Worm (Caenorhabditis elegans) whole organism, late embryonic: ENCODE measurements around the gene ippk-1.

Source experiments
- C08G9.2 ChIP-seq: sonication (generic microtip); optimal IDR thresholded peaks from 2 replicates; lab custom pipeline; 2016; ENCODE audit warnings: mild to moderate bottlenecking, missing genetic modification characterization, moderate library complexity, missing compliant biosample characterization
- C38D4.7 ChIP-seq: fragments of 200-800 bp; sonication (Bioruptor generic); optimal IDR thresholded peaks from 2 replicates; lab custom pipeline; 2018; ENCODE audit warnings: mild to moderate bottlenecking, missing genetic modification characterization, moderate library complexity, missing compliant biosample characterization
- F13H6.1 ChIP-seq: sonication (generic microtip); optimal IDR thresholded peaks from 2 replicates; lab custom pipeline; 2016; ENCODE audit warnings: missing genetic modification characterization, missing compliant biosample characterization
- K02D7.2 ChIP-seq: sonication (generic microtip); optimal IDR thresholded peaks from 2 replicates; lab custom pipeline; 2017; ENCODE audit warnings: mild to moderate bottlenecking, missing genetic modification characterization, missing compliant biosample characterization
- Y22D7AL.16 ChIP-seq: sonication (generic microtip); optimal IDR thresholded peaks from 2 replicates; lab custom pipeline; 2016; ENCODE audit warnings: missing genetic modification characterization, missing compliant biosample characterization
- ahr-1 ChIP-seq: sonication (generic microtip); optimal IDR thresholded peaks from 2 replicates; lab custom pipeline; 2016; ENCODE audit warnings: missing genetic modification characterization, missing compliant biosample characterization
- ceh-45 ChIP-seq: fragments of 200-800 bp; sonication (Bioruptor generic); IDR thresholded peaks from 2 replicates; pipeline ENCODE4 v1.3.6; 2022; ENCODE audit warnings: missing genetic modification reagents, missing genetic modification characterization, missing compliant biosample characterization
- ceh-9 ChIP-seq: sonication (generic microtip); optimal IDR thresholded peaks from 2 replicates; lab custom pipeline; 2016; ENCODE audit warnings: mild to moderate bottlenecking, missing genetic modification characterization, inconsistent platforms, missing compliant biosample characterization
- che-1 ChIP-seq: sonication (generic microtip); optimal IDR thresholded peaks from 2 replicates; lab custom pipeline; 2016; ENCODE audit warnings: mild to moderate bottlenecking, missing genetic modification characterization, missing compliant biosample characterization
- elt-2 ChIP-seq: sonication (generic microtip); optimal IDR thresholded peaks from 2 replicates; lab custom pipeline; 2016; ENCODE audit warnings: missing genetic modification reagents, missing genetic modification characterization, missing compliant biosample characterization
- elt-4 ChIP-seq: sonication (generic microtip); optimal IDR thresholded peaks from 2 replicates; lab custom pipeline; 2016; ENCODE audit warnings: missing genetic modification characterization, missing compliant biosample characterization
- eyg-1 ChIP-seq: sonication (generic microtip); optimal IDR thresholded peaks from 2 replicates; lab custom pipeline; 2016; ENCODE audit warnings: missing genotype, missing genetic modification characterization, missing compliant biosample characterization
- fax-1 ChIP-seq: sonication (generic microtip); optimal IDR thresholded peaks from 2 replicates; lab custom pipeline; 2016; ENCODE audit warnings: missing genotype, missing genetic modification characterization, missing compliant biosample characterization
- hlh-30 ChIP-seq: sonication (generic microtip); optimal IDR thresholded peaks from 2 replicates; lab custom pipeline; 2017; ENCODE audit warnings: antibody characterized with exemption, missing genetic modification characterization, missing compliant biosample characterization; ENCODE audit not compliant: insufficient read depth
- hlh-6 ChIP-seq: sonication (generic microtip); optimal IDR thresholded peaks from 2 replicates; lab custom pipeline; 2016; ENCODE audit warnings: missing genotype, missing genetic modification characterization, missing compliant biosample characterization
- hlh-8 ChIP-seq: sonication (generic microtip); optimal IDR thresholded peaks from 2 replicates; lab custom pipeline; 2016; ENCODE audit warnings: missing genotype, missing genetic modification characterization, missing compliant biosample characterization
- lim-6 ChIP-seq: sonication (generic microtip); optimal IDR thresholded peaks from 2 replicates; lab custom pipeline; 2016; ENCODE audit warnings: missing genetic modification characterization, missing compliant biosample characterization
- madf-2 ChIP-seq: sonication (generic microtip); optimal IDR thresholded peaks from 2 replicates; lab custom pipeline; 2017; ENCODE audit warnings: missing genetic modification characterization, missing compliant biosample characterization
- mec-3 ChIP-seq: sonication (generic microtip); optimal IDR thresholded peaks from 2 replicates; lab custom pipeline; 2016; ENCODE audit warnings: borderline replicate concordance, missing genetic modification characterization, missing compliant biosample characterization
- nfya-1 ChIP-seq: sonication (generic microtip); optimal IDR thresholded peaks from 2 replicates; lab custom pipeline; 2017; ENCODE audit warnings: missing genetic modification characterization, mild to moderate bottlenecking, missing compliant biosample characterization, antibody characterized with exemption, moderate library complexity
- nhr-11 ChIP-seq: fragments of 150-350 bp; optimal IDR thresholded peaks from 2 replicates; lab custom pipeline; 2014; ENCODE audit warnings: missing biosample characterization, missing genetic modification characterization
- nhr-232 ChIP-seq: sonication (generic microtip); optimal IDR thresholded peaks from 2 replicates; lab custom pipeline; 2016; ENCODE audit warnings: missing genetic modification characterization, missing compliant biosample characterization
- odd-2 ChIP-seq: sonication (generic microtip); optimal IDR thresholded peaks from 2 replicates; lab custom pipeline; 2017; ENCODE audit warnings: antibody characterized with exemption, mild to moderate bottlenecking, missing genetic modification characterization, missing compliant biosample characterization
- pat-9 ChIP-seq: fragments of 200-800 bp; sonication (Bioruptor generic); optimal IDR thresholded peaks from 2 replicates; lab custom pipeline; 2018; ENCODE audit warnings: mild to moderate bottlenecking, missing genetic modification characterization, moderate library complexity, missing compliant biosample characterization
- pha-2 ChIP-seq: sonication (generic microtip); optimal IDR thresholded peaks from 2 replicates; lab custom pipeline; 2017; ENCODE audit warnings: mild to moderate bottlenecking, missing genetic modification characterization, missing compliant biosample characterization
- pros-1 ChIP-seq: fragments of 150-350 bp; optimal IDR thresholded peaks from 2 replicates; lab custom pipeline; 2014; ENCODE audit warnings: missing biosample characterization, missing genetic modification reagents, missing genetic modification characterization
- ref-2 ChIP-seq: sonication (generic microtip); optimal IDR thresholded peaks from 2 replicates; lab custom pipeline; 2016; ENCODE audit warnings: missing genetic modification characterization, missing compliant biosample characterization
- sox-4 ChIP-seq: sonication (generic microtip); optimal IDR thresholded peaks from 2 replicates; lab custom pipeline; 2017; ENCODE audit warnings: mild to moderate bottlenecking, missing genetic modification characterization, inconsistent platforms, missing compliant biosample characterization
- syd-9 ChIP-seq: sonication (generic microtip); optimal IDR thresholded peaks from 2 replicates; lab custom pipeline; 2016; ENCODE audit warnings: mild to moderate bottlenecking, missing genetic modification characterization, moderate library complexity, missing compliant biosample characterization
- tbx-2 ChIP-seq: sonication (generic microtip); optimal IDR thresholded peaks from 2 replicates; lab custom pipeline; 2016; ENCODE audit warnings: missing genetic modification characterization, missing compliant biosample characterization
- ttx-3 ChIP-seq: sonication (generic microtip); optimal IDR thresholded peaks from 2 replicates; lab custom pipeline; 2016; ENCODE audit warnings: missing genetic modification reagents, missing genetic modification characterization, missing compliant biosample characterization
- unc-3 ChIP-seq, 2 experiments: fragments of 200-800 bp in 1 of 2; sonication (Bioruptor generic) in 1 of 2; sonication (generic microtip) in 1 of 2; conservative IDR thresholded peaks in 1 of 2; optimal IDR thresholded peaks in 1 of 2; 2 replicates each; pipeline versions ENCODE4 v1.3.6 to Lab custom; 2016 to 2022; ENCODE audit warnings: missing compliant biosample characterization in 2 of 2, missing genetic modification characterization in 2 of 2, missing genetic modification reagents in 1 of 2
- unc-42 ChIP-seq: sonication (generic microtip); optimal IDR thresholded peaks from 2 replicates; lab custom pipeline; 2016; ENCODE audit warnings: missing genotype, missing genetic modification characterization, missing compliant biosample characterization
- unc-55 ChIP-seq: sonication (generic microtip); optimal IDR thresholded peaks from 2 replicates; lab custom pipeline; 2017; ENCODE audit warnings: missing biosample characterization, missing genetic modification reagents, missing genetic modification characterization
- ztf-16 ChIP-seq: sonication (generic microtip); optimal IDR thresholded peaks from 2 replicates; lab custom pipeline; 2017; ENCODE audit warnings: missing genetic modification characterization, missing compliant biosample characterization

ippk-1 gene

ce11 chrII:12005981-12006380 lies 36.7 kb upstream of the ippk-1 start:
- no peak for TF ChIP-seq hlh-8 (tag; lab: Kevin White, UChicago)
- TF ChIP-seq tbx-2 (tag; lab: Kevin White, UChicago) = no peak
- no peak for TF ChIP-seq unc-42 (tag; lab: Kevin White, UChicago)
- no peak for TF ChIP-seq hlh-6 (tag; lab: Kevin White, UChicago)
- no peak for TF ChIP-seq ceh-9 (tag; lab: Kevin White, UChicago)
- TF ChIP-seq nhr-11 = no peak
- TF ChIP-seq ref-2 (tag; lab: Kevin White, UChicago) = no peak
- no peak for TF ChIP-seq madf-2 (tag; lab: Kevin White, UChicago)
- TF ChIP-seq fax-1 (tag; lab: Kevin White, UChicago) = no peak
- TF ChIP-seq ztf-16 (tag; lab: Kevin White, UChicago) = no peak
- no peak for TF ChIP-seq C08G9.2 (tag; lab: Kevin White, UChicago)
- no peak for TF ChIP-seq sox-4 (tag; lab: Kevin White, UChicago)
- TF ChIP-seq Y22D7AL.16 (tag; lab: Kevin White, UChicago) = no peak
- TF ChIP-seq C38D4.7 = no peak
- no peak for TF ChIP-seq unc-3 (GFP tag; conservative IDR thresholded peaks at IDR 0.05; lab: Robert Waterston, UW)
- no peak for TF ChIP-seq unc-3 (tag; optimal IDR thresholded peaks at IDR 0.05; lab: Kevin White, UChicago)
- TF ChIP-seq mec-3 (tag; lab: Kevin White, UChicago) = no peak
- TF ChIP-seq K02D7.2 (tag; lab: Kevin White, UChicago) = no peak
- TF ChIP-seq, all 69 proteins: peak for 0

- TF ChIP-seq unc-55 (GFP tag; lab: Kevin White, UChicago) = no peak
- TF ChIP-seq Y22D7AL.16 (tag; lab: Kevin White, UChicago) = no peak
- TF ChIP-seq pros-1 (tag; lab: Kevin White, UChicago) = no peak
- TF ChIP-seq fax-1 (tag; lab: Kevin White, UChicago) = no peak
- no peak for TF ChIP-seq nhr-232 (tag; lab: Kevin White, UChicago)
- TF ChIP-seq ref-2 (tag; lab: Kevin White, UChicago) = no peak
- TF ChIP-seq sox-4 (tag; lab: Kevin White, UChicago) = no peak
- TF ChIP-seq elt-4 (tag; lab: Kevin White, UChicago) = no peak
- no peak for TF ChIP-seq syd-9 (tag; lab: Kevin White, UChicago)
- TF ChIP-seq ceh-45 (GFP tag; lab: Robert Waterston, UW) = no peak
- no peak for TF ChIP-seq F13H6.1
- TF ChIP-seq pha-2 (tag; lab: Kevin White, UChicago) = no peak
- TF ChIP-seq pat-9 = no peak
- peak; percentile 17 for TF ChIP-seq nfya-1
- peak; percentile 10 for TF ChIP-seq elt-2 (tag; lab: Kevin White, UChicago)
- TF ChIP-seq che-1 (tag; lab: Kevin White, UChicago) = no peak
- no peak for TF ChIP-seq odd-2
Measured at ce11 chrII:12006575-12007098, 36.1 kb upstream of the ippk-1 start, which contains the start of gene mcm-2. Gene mcm-2 (minus strand): TSS chrII:12006625.

- TF ChIP-seq lim-6 (tag; lab: Kevin White, UChicago) (no peak), ahr-1 (tag; lab: Kevin White, UChicago) (no peak), eyg-1 (tag; lab: Kevin White, UChicago) (no peak), ref-2 (tag; lab: Kevin White, UChicago) (no peak)
Measured at ce11 chrII:12008772-12009171, 33.9 kb upstream of the ippk-1 start, which contains the start of gene glb-29. Gene glb-29 (plus strand): TSS chrII:12009072.

- no peak for TF ChIP-seq ttx-3 (tag; lab: Kevin White, UChicago)
- no peak for TF ChIP-seq ahr-1 (tag; lab: Kevin White, UChicago)
- TF ChIP-seq hlh-30 (tag; lab: Kevin White, UChicago) = peak; percentile 28
Measured at ce11 chrII:12023315-12023878, 19.3 kb upstream of the ippk-1 start, which contains the start of gene Y17G7B.12. Gene Y17G7B.12 (plus strand): TSS chrII:12023861.
